Worm (Caenorhabditis elegans) whole organism, L4 larva: Measurements from ENCODE around the gene B0393.4.

Experiments used
- F10B5.3 ChIP-seq: sonication (generic microtip); optimal IDR thresholded peaks from 2 replicates; lab custom pipeline; 2016; ENCODE audit warnings: mild to moderate bottlenecking, missing genetic modification characterization, missing compliant biosample characterization
- T20F7.1 ChIP-seq: fragments of 200-800 bp; sonication (Bioruptor generic); optimal IDR thresholded peaks from 2 replicates; lab custom pipeline; 2018; ENCODE audit warnings: mild to moderate bottlenecking, missing genetic modification characterization, missing compliant biosample characterization
- Y105C5A.15 ChIP-seq: fragments of 200-800 bp; sonication (Bioruptor generic); IDR thresholded peaks from 2 replicates; pipeline ENCODE4 v1.3.6; 2022; ENCODE audit warnings: missing genetic modification characterization, missing compliant biosample characterization
- Y5F2A.4 ChIP-seq: fragments of 200-800 bp; sonication (Bioruptor generic); optimal IDR thresholded peaks from 2 replicates; lab custom pipeline; 2018; ENCODE audit warnings: mild to moderate bottlenecking, missing genetic modification characterization, missing compliant biosample characterization
- ZK337.2 ChIP-seq: fragments of 200-800 bp; sonication (Bioruptor generic); IDR thresholded peaks from 2 replicates; pipeline ENCODE4 v1.3.6; 2022; ENCODE audit warnings: missing genetic modification reagents, missing genetic modification characterization, missing compliant biosample characterization
- aha-1 ChIP-seq: fragments of 150-350 bp; peaks from one replicate; lab custom pipeline; 2014; ENCODE audit warnings: missing biosample characterization, missing genetic modification characterization
- ama-1 ChIP-seq: fragments of 150-350 bp; optimal IDR thresholded peaks from 2 replicates; lab custom pipeline; 2014; ENCODE audit warnings: inconsistent platforms, mixed read lengths
- arid-1 ChIP-seq: fragments of 200-800 bp; sonication (Bioruptor generic); conservative IDR thresholded peaks from 2 replicates; pipeline ENCODE4 v1.3.6; 2022; ENCODE audit warnings: missing genetic modification reagents, missing genetic modification characterization, missing compliant biosample characterization
- attf-4 ChIP-seq: sonication (generic microtip); optimal IDR thresholded peaks from 3 replicates; lab custom pipeline; 2017; ENCODE audit warnings: missing biosample characterization, missing genetic modification characterization
- ceh-20 ChIP-seq: fragments of 200-800 bp; sonication (Bioruptor generic); IDR thresholded peaks from 2 replicates; pipeline ENCODE4 v1.3.6; 2022; ENCODE audit warnings: missing genetic modification reagents, missing genetic modification characterization, missing compliant biosample characterization
- ceh-62 ChIP-seq: sonication (generic microtip); optimal IDR thresholded peaks from 2 replicates; lab custom pipeline; 2017; ENCODE audit warnings: missing biosample characterization, missing genetic modification characterization
- ces-1 ChIP-seq: fragments of 150-350 bp; sonication (generic microtip); optimal IDR thresholded peaks from 4 replicates; lab custom pipeline; 2014; ENCODE audit warnings: missing biosample characterization, missing genetic modification reagents, missing genetic modification characterization
- ctbp-1 ChIP-seq: fragments of 200-800 bp; sonication (Bioruptor generic); IDR thresholded peaks from 2 replicates; pipeline ENCODE4 v1.3.6; 2022; ENCODE audit warnings: missing genetic modification reagents, missing genetic modification characterization, missing compliant biosample characterization
- daf-16 ChIP-seq, 3 experiments: sonication (generic microtip); optimal IDR thresholded peaks; 2 replicates each; lab custom pipeline; 2016 to 2017; ENCODE audit warnings: missing genetic modification characterization in 3 of 3, missing genetic modification reagents in 3 of 3, mild to moderate bottlenecking in 2 of 3, missing compliant biosample characterization in 2 of 3, missing biosample characterization in 1 of 3, moderate library complexity in 1 of 3
- daf-19 ChIP-seq: fragments of 200-800 bp; sonication (Bioruptor generic); conservative IDR thresholded peaks from 2 replicates; pipeline ENCODE4 v1.3.6; 2022; ENCODE audit warnings: missing genetic modification characterization, missing compliant biosample characterization
- dmd-6 ChIP-seq: fragments of 200-800 bp; sonication (Bioruptor generic); IDR thresholded peaks from 2 replicates; pipeline ENCODE4 v1.3.6; 2022; ENCODE audit warnings: missing genetic modification reagents, missing genetic modification characterization, missing compliant biosample characterization
- dpl-1 ChIP-seq: fragments of 150-350 bp; optimal IDR thresholded peaks from 2 replicates; lab custom pipeline; 2014; ENCODE audit warnings: missing biosample characterization, missing genetic modification reagents, missing genetic modification characterization
- duxl-1 ChIP-seq: sonication (generic microtip); optimal IDR thresholded peaks from 2 replicates; lab custom pipeline; 2016; ENCODE audit warnings: mild to moderate bottlenecking, missing genetic modification characterization, moderate library complexity, missing compliant biosample characterization; ENCODE audit not compliant: poor library complexity
- fkh-10 ChIP-seq: fragments of 150-350 bp; optimal IDR thresholded peaks from 2 replicates; lab custom pipeline; 2014; ENCODE audit warnings: missing biosample characterization, missing genetic modification reagents, missing genetic modification characterization
- gei-8 ChIP-seq: fragments of 200-800 bp; sonication (Bioruptor generic); optimal IDR thresholded peaks from 2 replicates; lab custom pipeline; 2018; ENCODE audit warnings: mild to moderate bottlenecking, missing genetic modification characterization, missing compliant biosample characterization
- hlh-11 ChIP-seq: fragments of 200-800 bp; sonication (Bioruptor generic); optimal IDR thresholded peaks from 2 replicates; lab custom pipeline; 2018; ENCODE audit warnings: mild to moderate bottlenecking, missing genetic modification characterization, missing compliant biosample characterization
- hlh-30 ChIP-seq: sonication (generic microtip); optimal IDR thresholded peaks from 2 replicates; lab custom pipeline; 2017; ENCODE audit warnings: antibody characterized with exemption, mild to moderate bottlenecking, missing genetic modification characterization, missing compliant biosample characterization; ENCODE audit not compliant: insufficient read depth
- lim-7 ChIP-seq: fragments of 200-800 bp; sonication (Bioruptor generic); IDR thresholded peaks from 2 replicates; pipeline ENCODE4 v1.3.6; 2022; ENCODE audit warnings: missing genetic modification characterization, missing compliant biosample characterization
- lin-15B ChIP-seq: fragments of 150-350 bp; sonication (generic microtip); optimal IDR thresholded peaks from 3 replicates; lab custom pipeline; 2014; ENCODE audit warnings: missing biosample characterization, missing genetic modification characterization
- lin-39 ChIP-seq: fragments of 150-350 bp; optimal IDR thresholded peaks from 2 replicates; lab custom pipeline; 2014; ENCODE audit warnings: missing biosample characterization, missing genetic modification reagents, missing genetic modification characterization
- lsy-2 ChIP-seq, 2 experiments: fragments of 150-350 bp in 1 of 2; sonication (generic microtip) in 1 of 2; optimal IDR thresholded peaks; 2 replicates each; lab custom pipeline; 2014 to 2017; ENCODE audit warnings: missing biosample characterization in 2 of 2, missing genetic modification characterization in 2 of 2
- madf-9 ChIP-seq: fragments of 200-800 bp; sonication (Bioruptor generic); conservative IDR thresholded peaks from 2 replicates; pipeline ENCODE4 v1.3.6; 2022; ENCODE audit warnings: missing genetic modification reagents, missing genetic modification characterization, missing compliant biosample characterization
- mdl-1 ChIP-seq, 2 experiments: fragments of 150-350 bp in 1 of 2; sonication (generic microtip) in 1 of 2; optimal IDR thresholded peaks; 2 replicates each; lab custom pipeline; 2014 to 2017; ENCODE audit warnings: missing biosample characterization in 2 of 2, missing genetic modification characterization in 2 of 2
- mxl-3 ChIP-seq: fragments of 200-800 bp; sonication (Bioruptor generic); optimal IDR thresholded peaks from 2 replicates; lab custom pipeline; 2018; ENCODE audit warnings: mild to moderate bottlenecking, missing genetic modification characterization, missing compliant biosample characterization
- nhr-10 ChIP-seq: fragments of 150-350 bp; optimal IDR thresholded peaks from 2 replicates; lab custom pipeline; 2014; ENCODE audit warnings: missing biosample characterization, missing genetic modification characterization
- nhr-102 ChIP-seq: sonication (generic microtip); optimal IDR thresholded peaks from 2 replicates; lab custom pipeline; 2016; ENCODE audit warnings: mild to moderate bottlenecking, missing genetic modification characterization, moderate library complexity, missing compliant biosample characterization
- nhr-25 ChIP-seq: sonication (generic microtip); optimal IDR thresholded peaks from 2 replicates; lab custom pipeline; 2017; ENCODE audit warnings: missing genetic modification characterization, mild to moderate bottlenecking, missing compliant biosample characterization, antibody characterized with exemption, moderate library complexity, borderline replicate concordance; ENCODE audit not compliant: insufficient read depth
- nhr-28 ChIP-seq: fragments of 150-350 bp; optimal IDR thresholded peaks from 2 replicates; lab custom pipeline; 2014; ENCODE audit warnings: missing biosample characterization, missing genetic modification characterization
- nhr-6 ChIP-seq: fragments of 150-350 bp; optimal IDR thresholded peaks from 2 replicates; lab custom pipeline; 2014; ENCODE audit warnings: missing biosample characterization, missing genetic modification characterization
- nhr-77 ChIP-seq: fragments of 150-350 bp; optimal IDR thresholded peaks from 2 replicates; lab custom pipeline; 2014; ENCODE audit warnings: missing biosample characterization, missing genetic modification characterization
- pha-4 ChIP-seq, 2 experiments: fragments of 150-350 bp in 1 of 2; fragments of 200-800 bp in 1 of 2; sonication (Bioruptor generic) in 1 of 2; IDR thresholded peaks in 1 of 2; optimal IDR thresholded peaks in 1 of 2; 2 replicates each; pipeline versions ENCODE4 v1.3.6 to Lab custom; 2014 to 2022; ENCODE audit warnings: missing genetic modification characterization in 2 of 2, missing genetic modification reagents in 2 of 2, missing biosample characterization in 1 of 2, missing compliant biosample characterization in 1 of 2
- pqm-1 ChIP-seq: sonication (generic microtip); optimal IDR thresholded peaks from 2 replicates; lab custom pipeline; 2017; ENCODE audit warnings: missing biosample characterization, missing genetic modification characterization
- sdz-12 ChIP-seq: fragments of 200-800 bp; sonication (Bioruptor generic); optimal IDR thresholded peaks from 2 replicates; lab custom pipeline; 2018; ENCODE audit warnings: mild to moderate bottlenecking, missing genetic modification characterization, missing compliant biosample characterization
- skn-1 ChIP-seq: fragments of 150-350 bp; optimal IDR thresholded peaks from 2 replicates; lab custom pipeline; 2014; ENCODE audit warnings: missing biosample characterization, missing genetic modification characterization
- spr-1 ChIP-seq: sonication (generic microtip); optimal IDR thresholded peaks from 2 replicates; lab custom pipeline; 2016; ENCODE audit warnings: mild to moderate bottlenecking, missing genetic modification characterization, missing compliant biosample characterization
- spr-3 ChIP-seq: fragments of 200-800 bp; sonication (Bioruptor generic); optimal IDR thresholded peaks from 2 replicates; lab custom pipeline; 2018; ENCODE audit warnings: mild to moderate bottlenecking, missing genetic modification characterization, missing compliant biosample characterization
- tra-1 ChIP-seq: fragments of 200-800 bp; sonication (Bioruptor generic); IDR thresholded peaks from 2 replicates; pipeline ENCODE4 v1.3.6; 2022; ENCODE audit warnings: missing genetic modification reagents, missing genetic modification characterization, missing compliant biosample characterization
- zfp-3 ChIP-seq: fragments of 200-800 bp; sonication (Bioruptor generic); conservative IDR thresholded peaks from 2 replicates; pipeline ENCODE4 v1.3.6; 2022; ENCODE audit warnings: missing genetic modification reagents, missing genetic modification characterization, missing compliant biosample characterization
- zip-2 ChIP-seq: fragments of 150-350 bp; optimal IDR thresholded peaks from 2 replicates; lab custom pipeline; 2014; ENCODE audit warnings: missing biosample characterization, missing genetic modification characterization
- ztf-7 ChIP-seq: fragments of 150-350 bp; optimal IDR thresholded peaks from 2 replicates; lab custom pipeline; 2014; ENCODE audit warnings: missing biosample characterization, missing genetic modification characterization

B0393.4 gene

ce11 chrIII:4802707-4803106 is 39.3 kb upstream of the B0393.4 start, which contains the start of gene metl-5:
metl-5 (plus strand) TSS chrIII:4803007.
- TF ChIP-seq lin-39 (tag; lab: Kevin White, UChicago) = no peak
- no peak for TF ChIP-seq spr-3
- peak; percentile 9 for TF ChIP-seq ama-1 (lab: Kevin White, UChicago)
- no peak for TF ChIP-seq nhr-28 (tag; lab: Kevin White, UChicago)
- TF ChIP-seq daf-16 (GFP tag; optimal IDR thresholded peaks at IDR 0.05; lab: Kevin White, UChicago) = no peak
- TF ChIP-seq daf-16 (tag; optimal IDR thresholded peaks at IDR 0.05; lab: Kevin White, UChicago) = no peak
- no peak for TF ChIP-seq zfp-3 (GFP tag; lab: Robert Waterston, UW)
- TF ChIP-seq, all 104 proteins: peak for 1

ce11 chrIII:4796536-4796935 is 33.1 kb upstream of the B0393.4 start, which contains the start of gene tag-325:
tag-325 (plus strand) TSS chrIII:4796836.
- TF ChIP-seq ceh-62 = no peak
- TF ChIP-seq daf-16 (GFP tag; optimal IDR thresholded peaks at IDR 0.05; lab: Kevin White, UChicago) = no peak
- peak; percentile 17 for TF ChIP-seq daf-16 (tag; optimal IDR thresholded peaks at IDR 0.05; lab: Kevin White, UChicago)
- TF ChIP-seq dmd-6 (GFP tag; lab: Robert Waterston, UW) = 0 out of 2 replicates have a peak, but pooled peaks have one; percentile 8
- no peak for TF ChIP-seq nhr-6 (tag; lab: Kevin White, UChicago)
- TF ChIP-seq aha-1 = peak; percentile 42
- no peak for TF ChIP-seq nhr-10 (tag; lab: Kevin White, UChicago)
- no peak for TF ChIP-seq mdl-1 (tag; optimal IDR thresholded peaks at IDR 0.05; lab: Kevin White, UChicago)
- no peak for TF ChIP-seq lin-15B (tag; lab: Kevin White, UChicago)
- TF ChIP-seq nhr-28 (tag; lab: Kevin White, UChicago) = peak; percentile 15
- TF ChIP-seq hlh-30 (tag; lab: Kevin White, UChicago) = peak; percentile 32

- 0 out of 2 replicates have a peak, but pooled peaks have one; percentile 20 for TF ChIP-seq madf-9 (GFP tag; lab: Robert Waterston, UW)
- TF ChIP-seq ZK337.2 (GFP tag; lab: Robert Waterston, UW) = no peak
- peak; percentile 62 for TF ChIP-seq dpl-1
- TF ChIP-seq nhr-77 (tag; lab: Kevin White, UChicago) = peak; percentile 46
- TF ChIP-seq Y5F2A.4 (GFP tag; lab: Kevin White, UChicago) = no peak
- peak; percentile 62 for TF ChIP-seq dmd-6 (GFP tag; lab: Robert Waterston, UW)
- TF ChIP-seq lsy-2 (tag; optimal IDR thresholded peaks at IDR 0.05; lab: Kevin White, UChicago) = peak; percentile 57 to 80
- no peak for TF ChIP-seq ceh-62
- TF ChIP-seq F10B5.3 = peak; percentile 10
- peak; percentile 37 for TF ChIP-seq nhr-25 (tag; lab: Kevin White, UChicago)
- no peak for TF ChIP-seq lim-7 (GFP tag; lab: Robert Waterston, UW)
- TF ChIP-seq sdz-12 (GFP tag; lab: Kevin White, UChicago) = no peak
- TF ChIP-seq T20F7.1 (GFP tag; lab: Kevin White, UChicago) = no peak
- peak; percentile 48 for TF ChIP-seq duxl-1 (tag; lab: Kevin White, UChicago)
- TF ChIP-seq skn-1 (tag; lab: Kevin White, UChicago) = no peak
- TF ChIP-seq zip-2 (tag; lab: Kevin White, UChicago) = no peak
- peak; percentile 24 for TF ChIP-seq nhr-102 (tag; lab: Kevin White, UChicago)
- 0 out of 2 replicates have a peak, but pooled peaks have one; percentile 39 for TF ChIP-seq daf-19 (GFP tag; lab: Robert Waterston, UW)
- 0 out of 2 replicates have a peak, but pooled peaks have one; percentile 50 for TF ChIP-seq pha-4 (GFP tag; IDR thresholded peaks at IDR 0.05; lab: Robert Waterston, UW)
- peak; percentile 64 for TF ChIP-seq pha-4 (tag; optimal IDR thresholded peaks at IDR 0.05; lab: Kevin White, UChicago)
- TF ChIP-seq arid-1 (GFP tag; lab: Robert Waterston, UW) = no peak
- no peak for TF ChIP-seq tra-1 (GFP tag; lab: Robert Waterston, UW)
- TF ChIP-seq Y105C5A.15 (GFP tag; lab: Robert Waterston, UW) = 0 out of 2 replicates have a peak, but pooled peaks have one; percentile 6
- TF ChIP-seq fkh-10 (GFP tag; lab: Kevin White, UChicago) = peak; percentile 41
- TF ChIP-seq mxl-3 = peak; percentile 85
- no peak for TF ChIP-seq attf-4
- TF ChIP-seq ces-1 (GFP tag; lab: Kevin White, UChicago) = no peak
- peak; percentile 1 for TF ChIP-seq spr-1 (tag; lab: Kevin White, UChicago)
- TF ChIP-seq ztf-7 (tag; lab: Kevin White, UChicago) = peak; percentile 25
- TF ChIP-seq ceh-20 (GFP tag; lab: Robert Waterston, UW) = no peak
- peak; percentile 93 for TF ChIP-seq hlh-11 (tag; lab: Kevin White, UChicago)
- TF ChIP-seq pqm-1 (tag; lab: Kevin White, UChicago) = peak; percentile 57
- no peak for TF ChIP-seq gei-8 (GFP tag; lab: Kevin White, UChicago)
- TF ChIP-seq ctbp-1 (GFP tag; lab: Robert Waterston, UW) = peak; percentile 25; the same call in 1 of the 2 replicates
Measured at ce11 chrIII:4796039-4796438, 32.6 kb upstream of the B0393.4 start.
